Worm (Caenorhabditis elegans) whole organism, L1 larva: Measurements from ENCODE around the gene nhr-252.
A peak's percentile ranks its signal among the peaks of the same experiment; 100 is the strongest.

Experiments
- blmp-1 ChIP-seq: fragments of 150-350 bp; optimal IDR thresholded peaks from 2 replicates; lab custom pipeline; 2014; ENCODE audit warnings: missing biosample characterization, missing genetic modification characterization
- dpl-1 ChIP-seq, 3 experiments: fragments of 150-350 bp in 2 of 3; sonication (generic microtip) in 1 of 3; optimal IDR thresholded peaks; 2 replicates each; lab custom pipeline; 2014 to 2017; ENCODE audit warnings: missing biosample characterization in 3 of 3, missing genetic modification characterization in 3 of 3, missing genetic modification reagents in 3 of 3
- dsc-1 ChIP-seq: sonication (generic microtip); optimal IDR thresholded peaks from 2 replicates; lab custom pipeline; 2016; ENCODE audit warnings: mild to moderate bottlenecking, missing genetic modification characterization, missing compliant biosample characterization
- efl-1 ChIP-seq, 4 experiments: fragments of 150-350 bp; optimal IDR thresholded peaks in 3 of 4; peaks in 1 of 4; 1 replicate in 1 of 4; 2 replicates in 3 of 4; lab custom pipeline; 2014; ENCODE audit warnings: missing biosample characterization in 2 of 4, missing genetic modification characterization in 2 of 4, missing genetic modification reagents in 2 of 4
- egl-13 ChIP-seq: sonication (generic microtip); optimal IDR thresholded peaks from 2 replicates; lab custom pipeline; 2016; ENCODE audit warnings: missing genotype, missing genetic modification reagents, missing genetic modification characterization, missing compliant biosample characterization
- elt-3 ChIP-seq, 6 experiments: fragments of 150-350 bp in 1 of 6; sonication (generic microtip); optimal IDR thresholded peaks; 2 replicates each; lab custom pipeline; 2017 to 2018; ENCODE audit warnings: missing biosample characterization in 6 of 6, missing genetic modification characterization in 6 of 6, inconsistent platforms in 1 of 6
- fkh-4 ChIP-seq: sonication (generic microtip); optimal IDR thresholded peaks from 2 replicates; lab custom pipeline; 2016; ENCODE audit warnings: missing compliant biosample characterization, missing genetic modification characterization, borderline replicate concordance
- fkh-8 ChIP-seq: sonication (generic microtip); optimal IDR thresholded peaks from 2 replicates; lab custom pipeline; 2016; ENCODE audit warnings: mild to moderate bottlenecking, missing genetic modification characterization, missing compliant biosample characterization
- hlh-4 ChIP-seq: sonication (generic microtip); optimal IDR thresholded peaks from 2 replicates; lab custom pipeline; 2016; ENCODE audit warnings: mild to moderate bottlenecking, missing genetic modification characterization, missing compliant biosample characterization
- hpl-2 ChIP-seq: fragments of 150-350 bp; optimal IDR thresholded peaks from 2 replicates; lab custom pipeline; 2014; ENCODE audit warnings: missing biosample characterization, missing genetic modification reagents, missing genetic modification characterization
- lin-15B ChIP-seq: fragments of 150-350 bp; sonication (generic microtip); optimal IDR thresholded peaks from 3 replicates; lab custom pipeline; 2014; ENCODE audit warnings: missing biosample characterization, missing genetic modification characterization
- lin-35 ChIP-seq, 2 experiments: fragments of 150-350 bp; optimal IDR thresholded peaks; 2 replicates each; lab custom pipeline; 2014; ENCODE audit warnings: missing biosample characterization in 2 of 2, missing genetic modification characterization in 2 of 2, missing genetic modification reagents in 2 of 2
- mab-9 ChIP-seq: fragments of 200-800 bp; sonication (Bioruptor generic); IDR thresholded peaks from 2 replicates; pipeline ENCODE4 v1.3.6; 2022; ENCODE audit warnings: missing genetic modification reagents, missing genetic modification characterization, missing compliant biosample characterization
- mdl-1 ChIP-seq, 2 experiments: fragments of 150-350 bp; optimal IDR thresholded peaks; 2 replicates each; lab custom pipeline; 2014 to 2017; ENCODE audit warnings: missing biosample characterization in 2 of 2, missing genetic modification characterization in 2 of 2, inconsistent platforms in 1 of 2
- mef-2 ChIP-seq: fragments of 150-350 bp; optimal IDR thresholded peaks from 2 replicates; lab custom pipeline; 2014; ENCODE audit warnings: missing biosample characterization, missing genetic modification characterization
- mep-1 ChIP-seq: fragments of 150-350 bp; optimal IDR thresholded peaks from 2 replicates; lab custom pipeline; 2014; ENCODE audit warnings: missing biosample characterization, missing genetic modification characterization
- nhr-11 ChIP-seq: fragments of 150-350 bp; optimal IDR thresholded peaks from 2 replicates; lab custom pipeline; 2014; ENCODE audit warnings: missing biosample characterization, missing genetic modification characterization
- nhr-20 ChIP-seq: sonication (generic microtip); optimal IDR thresholded peaks from 2 replicates; lab custom pipeline; 2016; ENCODE audit warnings: mild to moderate bottlenecking, missing genetic modification characterization, missing compliant biosample characterization
- nhr-28 ChIP-seq: fragments of 150-350 bp; optimal IDR thresholded peaks from 2 replicates; lab custom pipeline; 2014; ENCODE audit warnings: missing biosample characterization, missing genetic modification characterization
- nhr-47 ChIP-seq: sonication (generic microtip); optimal IDR thresholded peaks from 2 replicates; lab custom pipeline; 2016; ENCODE audit warnings: mild to moderate bottlenecking, missing genetic modification characterization, moderate library complexity, missing compliant biosample characterization
- nhr-84 ChIP-seq: sonication (generic microtip); optimal IDR thresholded peaks from 2 replicates; lab custom pipeline; 2017; ENCODE audit warnings: missing biosample characterization, missing genetic modification characterization
- pag-3 ChIP-seq: sonication (generic microtip); optimal IDR thresholded peaks from 2 replicates; lab custom pipeline; 2017; ENCODE audit warnings: missing genetic modification characterization, mild to moderate bottlenecking, missing compliant biosample characterization, antibody characterized with exemption, borderline replicate concordance; ENCODE audit not compliant: insufficient read depth
- pax-3 ChIP-seq: fragments of 200-800 bp; sonication (Bioruptor generic); optimal IDR thresholded peaks from 2 replicates; lab custom pipeline; 2018; ENCODE audit warnings: mild to moderate bottlenecking, missing genetic modification characterization, moderate library complexity, missing compliant biosample characterization
- sptf-1 ChIP-seq: fragments of 150-350 bp; optimal IDR thresholded peaks from 2 replicates; lab custom pipeline; 2014; ENCODE audit warnings: missing biosample characterization, missing genetic modification characterization
- swsn-7 ChIP-seq: sonication (generic microtip); optimal IDR thresholded peaks from 2 replicates; lab custom pipeline; 2016; ENCODE audit warnings: missing genetic modification characterization, missing compliant biosample characterization
- tlp-1 ChIP-seq: fragments of 150-350 bp; optimal IDR thresholded peaks from 2 replicates; lab custom pipeline; 2014; ENCODE audit warnings: missing biosample characterization, missing genetic modification characterization
- vab-15 ChIP-seq: sonication (generic microtip); optimal IDR thresholded peaks from 2 replicates; lab custom pipeline; 2017; ENCODE audit warnings: missing genotype, mild to moderate bottlenecking, missing genetic modification characterization, missing compliant biosample characterization
- zag-1 ChIP-seq: fragments of 150-350 bp; optimal IDR thresholded peaks from 2 replicates; lab custom pipeline; 2014; ENCODE audit warnings: missing biosample characterization, missing genetic modification characterization
- ztf-4 ChIP-seq: fragments of 150-350 bp; optimal IDR thresholded peaks from 2 replicates; lab custom pipeline; 2014; ENCODE audit warnings: missing biosample characterization, missing genetic modification characterization

Gene nhr-252

DNA sequence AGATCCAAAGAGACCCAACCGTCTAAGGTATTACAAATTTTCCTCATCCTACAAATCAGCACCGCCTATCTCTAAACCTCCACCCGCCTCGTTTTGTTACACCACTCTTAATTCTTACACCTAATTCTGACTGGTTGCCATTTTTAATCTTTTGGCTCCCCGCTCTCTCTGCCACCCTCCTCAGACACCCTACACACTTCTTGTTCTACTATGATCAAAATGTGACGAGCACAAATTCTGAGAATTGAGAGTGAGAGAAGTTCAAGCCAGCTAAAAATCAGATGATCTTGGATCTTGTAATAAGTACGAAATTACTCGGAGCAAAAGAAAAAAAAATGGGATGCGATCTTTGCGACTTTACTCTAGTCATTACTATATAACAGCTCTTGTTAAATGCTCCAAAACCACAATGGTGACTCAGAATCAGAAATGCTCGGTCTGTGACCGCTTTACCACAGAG, at the start of gene nhr-252:
Gene nhr-252, plus strand, starts transcription at position 410 of the 460 bp plus-strand sequence.
- no peak for TF ChIP-seq vab-15 (tag; lab: Kevin White, UChicago)
- TF ChIP-seq lin-15B (tag; lab: Kevin White, UChicago) = no peak
- TF ChIP-seq efl-1 (optimal IDR thresholded peaks at IDR 0.05; lab: Kevin White, UChicago) = no peak
- TF ChIP-seq efl-1 (GFP tag; optimal IDR thresholded peaks at IDR 0.05 in 1 of 2; lab: Kevin White, UChicago) = peak in 1 of 2 experiments; percentile 83
- TF ChIP-seq pax-3 (tag; lab: Kevin White, UChicago) = peak; percentile 69
- TF ChIP-seq swsn-7 (tag; lab: Kevin White, UChicago) = peak; percentile 13
- TF ChIP-seq pag-3 = no peak
- TF ChIP-seq dsc-1 (tag; lab: Kevin White, UChicago) = peak; percentile 80
- peak; percentile 63 for TF ChIP-seq nhr-20
- TF ChIP-seq fkh-8 (tag; lab: Kevin White, UChicago) = peak; percentile 90
- no peak for TF ChIP-seq elt-3 (tag; optimal IDR thresholded peaks at IDR 0.05; lab: Kevin White, UChicago)
- TF ChIP-seq nhr-47 (tag; lab: Kevin White, UChicago) = peak; percentile 70
- no peak for TF ChIP-seq mab-9 (GFP tag; lab: Robert Waterston, UW)
- TF ChIP-seq, all 84 proteins: peak for 7

DNA sequence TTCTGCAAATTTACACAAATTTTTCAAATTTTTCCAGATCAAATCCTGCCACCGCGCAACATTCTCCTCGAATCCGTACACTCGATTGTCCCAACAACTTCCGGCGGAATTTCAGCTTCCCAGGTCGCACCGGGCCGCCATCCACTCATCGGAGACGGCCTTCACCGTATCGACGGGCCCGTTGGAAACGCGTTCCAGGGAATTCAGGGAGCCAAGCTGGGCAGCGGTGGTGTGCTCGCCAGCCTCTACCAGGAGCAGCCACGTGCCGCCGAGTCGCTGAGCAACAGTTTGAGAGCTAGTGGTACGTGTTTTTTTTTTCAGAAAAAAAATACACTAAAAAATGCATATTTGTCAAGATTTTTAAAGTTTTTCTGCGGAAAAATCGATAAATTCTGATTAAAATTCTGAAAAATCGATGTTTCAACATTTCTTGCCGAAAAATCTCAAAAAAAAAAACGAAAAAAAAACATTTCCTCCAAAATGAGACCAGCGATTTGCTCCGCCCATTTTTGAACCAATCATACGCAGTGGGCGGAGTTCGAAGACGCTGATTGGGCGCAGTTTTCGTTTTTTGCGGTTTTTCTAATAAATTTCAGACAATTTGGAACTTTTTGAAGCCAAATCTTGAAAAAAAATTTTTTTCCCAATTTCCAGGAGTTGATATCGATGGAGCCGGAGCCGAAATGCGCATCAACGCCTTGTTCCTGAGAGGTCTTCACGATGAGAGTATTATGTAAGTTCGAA, 47.3 kb upstream of the nhr-252 start:
- no peak for TF ChIP-seq efl-1 (optimal IDR thresholded peaks at IDR 0.05; lab: Kevin White, UChicago)
- peak in 1 of 2 experiments; percentile 1 for TF ChIP-seq efl-1 (GFP tag; optimal IDR thresholded peaks at IDR 0.05 in 1 of 2; lab: Kevin White, UChicago)
- TF ChIP-seq blmp-1 (tag; lab: Kevin White, UChicago) = no peak
- TF ChIP-seq mef-2 (tag; lab: Kevin White, UChicago) = no peak
- TF ChIP-seq nhr-20 = no peak
- TF ChIP-seq lin-35 (GFP tag; optimal IDR thresholded peaks at IDR 0.05; lab: Kevin White, UChicago) = no peak

DNA sequence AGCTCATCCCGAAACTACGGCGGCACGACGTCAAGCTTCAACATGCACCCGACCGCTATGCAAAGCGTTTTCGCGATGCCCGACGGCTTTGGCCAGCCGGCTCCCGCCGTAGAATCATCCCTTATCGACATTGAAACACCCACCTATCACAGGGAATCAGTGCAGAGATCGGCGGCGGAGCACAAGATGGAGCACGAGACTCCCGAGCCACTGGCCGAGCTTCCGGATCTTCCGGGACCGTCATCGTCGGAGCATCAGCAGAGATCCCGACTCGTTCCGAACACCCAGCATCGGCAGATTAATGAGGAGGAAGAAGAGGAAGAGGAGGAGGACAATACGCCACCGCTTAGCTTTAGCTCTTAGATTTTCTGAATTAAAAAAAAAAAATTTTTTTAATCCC, 45.9 kb upstream of the nhr-252 start:
- TF ChIP-seq elt-3 (tag; optimal IDR thresholded peaks at IDR 0.05; lab: Kevin White, UChicago) (no peak), dpl-1 (GFP tag; optimal IDR thresholded peaks at IDR 0.05; lab: Kevin White, UChicago) (no peak), mep-1 (tag; lab: Kevin White, UChicago) (no peak), mdl-1 (tag; optimal IDR thresholded peaks at IDR 0.05; lab: Kevin White, UChicago) (no peak), hpl-2 (no peak), nhr-28 (tag; lab: Kevin White, UChicago) (no peak), zag-1 (tag; lab: Kevin White, UChicago) (no peak), hlh-4 (tag; lab: Kevin White, UChicago) (no peak), swsn-7 (tag; lab: Kevin White, UChicago) (no peak), fkh-4 (tag; lab: Kevin White, UChicago) (no peak)

DNA sequence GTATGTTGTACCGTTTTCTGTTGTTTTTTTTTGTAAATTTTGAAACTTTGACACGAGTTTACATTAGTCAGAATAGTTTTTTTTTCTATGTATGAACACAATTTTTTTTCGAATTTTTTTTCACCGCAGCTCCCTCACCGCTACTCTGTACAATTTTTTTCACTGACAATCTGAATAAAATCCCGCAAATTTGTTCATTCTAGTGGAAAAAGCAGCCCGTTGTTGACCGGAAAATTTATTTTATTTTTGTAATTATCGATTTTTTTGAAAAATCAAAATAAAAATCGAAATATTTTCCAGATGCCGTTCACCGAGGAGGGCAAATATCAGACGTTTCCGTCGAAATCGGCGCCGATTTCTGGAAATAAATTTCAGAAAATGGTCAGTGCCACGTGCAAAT, 45.0 kb upstream of the nhr-252 start, which contains the start of gene T22H9.1:
Gene T22H9.1, plus strand, starts transcription at position 301 of the 400 bp plus-strand sequence.
- TF ChIP-seq nhr-84 (tag; lab: Kevin White, UChicago) = no peak
- TF ChIP-seq tlp-1 (tag; lab: Kevin White, UChicago) = no peak
- TF ChIP-seq sptf-1 (tag; lab: Kevin White, UChicago) = no peak
- no peak for TF ChIP-seq nhr-11 (tag; lab: Kevin White, UChicago)
- TF ChIP-seq ztf-4 (tag; lab: Kevin White, UChicago) = no peak
- TF ChIP-seq, all 84 proteins: peak for 0

DNA sequence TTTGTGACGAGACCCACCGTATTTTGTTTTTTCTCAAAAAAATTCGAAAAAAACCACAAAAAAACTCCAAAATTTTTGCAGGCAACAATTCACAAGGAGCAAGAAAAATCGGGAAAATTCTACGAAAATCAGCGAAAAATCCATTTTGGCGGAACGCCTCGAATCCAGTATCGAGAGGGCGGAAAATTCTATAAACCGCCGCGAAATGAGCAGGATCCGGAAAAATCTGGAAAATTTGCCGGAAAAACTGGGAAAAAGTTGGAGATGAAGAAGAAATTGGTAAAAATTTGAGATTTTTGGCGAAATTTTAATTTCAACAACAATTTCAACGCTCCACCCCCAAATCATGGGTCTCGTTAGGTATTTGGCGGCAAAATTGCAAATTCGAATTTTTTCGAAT, 44.4 kb upstream of the nhr-252 start:
- no peak for TF ChIP-seq efl-1 (optimal IDR thresholded peaks at IDR 0.05; lab: Kevin White, UChicago)
- peak in 1 of 2 experiments; percentile 52 for TF ChIP-seq efl-1 (GFP tag; optimal IDR thresholded peaks at IDR 0.05 in 1 of 2; lab: Kevin White, UChicago)
- TF ChIP-seq mdl-1 (tag; optimal IDR thresholded peaks at IDR 0.05; lab: Kevin White, UChicago) = no peak
- TF ChIP-seq, all 84 proteins: peak for 1

DNA sequence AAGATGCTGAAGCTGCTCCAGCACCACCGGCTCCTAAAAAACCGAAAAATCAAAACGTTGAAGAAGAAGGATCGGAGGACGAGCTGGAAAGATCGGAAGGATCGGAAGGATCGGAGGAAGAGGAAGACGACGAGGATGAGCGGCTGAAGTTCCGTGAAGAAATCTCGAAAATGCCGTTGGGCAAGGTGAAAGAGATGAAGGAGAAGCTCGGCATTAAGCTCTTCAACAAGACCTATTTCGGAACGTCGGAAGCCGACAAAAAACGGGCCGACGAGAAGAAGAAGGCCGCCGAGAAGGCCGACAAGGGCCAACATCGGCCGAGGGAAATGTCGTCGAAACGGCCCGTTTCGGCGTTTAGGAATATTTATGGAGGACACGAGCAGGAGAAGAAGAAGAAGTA, 43.1 kb upstream of the nhr-252 start:
- TF ChIP-seq mab-9 (GFP tag; lab: Robert Waterston, UW) (no peak), blmp-1 (tag; lab: Kevin White, UChicago) (no peak), efl-1 (optimal IDR thresholded peaks at IDR 0.05; lab: Kevin White, UChicago) (no peak), efl-1 (GFP tag; optimal IDR thresholded peaks at IDR 0.05 in 1 of 2; lab: Kevin White, UChicago) (peak in 1 of 2 experiments; percentile 80), mef-2 (tag; lab: Kevin White, UChicago) (no peak), egl-13 (no peak)
